Fruit fly (Drosophila melanogaster): ENCODE measurements around the gene CG32447.

Gene CG32447

DNA sequence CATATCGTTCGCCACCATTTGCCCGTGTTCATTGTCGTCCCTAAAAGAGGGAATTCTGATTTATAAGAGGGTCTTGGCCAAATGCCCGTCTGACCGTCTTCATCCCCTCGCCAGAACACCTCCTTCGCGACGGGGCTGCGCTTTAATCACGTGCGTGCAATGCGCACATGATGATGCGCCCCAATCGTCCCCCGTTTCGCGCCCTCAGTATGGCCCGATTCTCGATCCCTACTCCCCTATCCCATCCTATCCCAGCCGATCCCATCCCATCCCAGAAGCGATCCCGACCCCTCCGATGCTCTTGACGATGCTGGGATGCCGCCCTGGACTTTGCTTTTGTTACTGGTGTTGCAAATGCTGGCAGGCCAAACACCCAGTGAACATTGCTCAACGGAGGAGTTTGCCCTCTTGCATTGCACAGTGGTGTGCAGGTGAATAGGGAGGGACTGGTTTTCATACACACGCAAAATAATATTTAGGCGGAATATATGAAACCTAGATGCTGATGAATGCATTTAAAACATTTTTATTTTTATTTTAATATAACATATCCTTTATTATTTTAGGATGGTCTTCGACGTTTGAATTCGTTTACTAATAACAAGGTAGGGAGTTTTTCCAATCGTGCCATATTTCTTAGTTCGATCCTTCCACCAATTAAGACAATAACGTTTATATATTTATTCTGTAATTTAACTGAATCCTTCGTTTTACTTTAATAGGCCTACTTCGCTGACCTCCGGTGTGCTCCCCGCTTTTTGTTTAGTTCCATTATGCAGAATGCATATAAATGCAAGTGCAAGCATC, 3.8 kb upstream of the CG32447 start (continued):
- TF ChIP-seq Eip75B (GFP tag; optimal IDR thresholded peaks at IDR 0.05) (peak; percentile 51), fkh (GFP tag; optimal IDR thresholded peaks at IDR 0.05) (no peak), Ets96B (tag; optimal IDR thresholded peaks at IDR 0.05) (peak; percentile 88), eg (GFP tag; IDR thresholded peaks at IDR 0.05) (0 out of 3 replicates have a peak, but pooled peaks have one; percentile 21), CG10669 (GFP tag; optimal IDR thresholded peaks at IDR 0.05) (peak; percentile 85), CG11902 (GFP tag; optimal IDR thresholded peaks at IDR 0.05) (peak; percentile 63), Hr4 (GFP tag; optimal IDR thresholded peaks at IDR 0.05) (peak; percentile 70), Sox14 (GFP tag; optimal IDR thresholded peaks at IDR 0.05) (peak; percentile 73), fd59A (GFP tag; optimal IDR thresholded peaks at IDR 0.05) (peak; percentile 89), Met (GFP tag; optimal IDR thresholded peaks at IDR 0.05) (peak; percentile 82), CG7368 (GFP tag; optimal IDR thresholded peaks at IDR 0.05) (peak; percentile 58), Eip93F (GFP tag; optimal IDR thresholded peaks at IDR 0.05) (peak; percentile 67), ss (GFP tag; optimal IDR thresholded peaks at IDR 0.05) (peak; percentile 78 to 90), CG6854 (GFP tag; optimal IDR thresholded peaks at IDR 0.05) (peak; percentile 21), CG3919 (GFP tag; optimal IDR thresholded peaks at IDR 0.05) (peak; percentile 85), Sox102F (GFP tag; optimal IDR thresholded peaks at IDR 0.05) (peak; percentile 77), CG3032 (tag; optimal IDR thresholded peaks at IDR 0.05) (peak; percentile 88), Lpt (GFP tag; optimal IDR thresholded peaks at IDR 0.05) (peak; percentile 63), Ets21C (GFP tag; optimal IDR thresholded peaks at IDR 0.05) (peak; percentile 54), CG34406 (GFP tag; optimal IDR thresholded peaks at IDR 0.05) (peak; percentile 85), OdsH (GFP tag; optimal IDR thresholded peaks at IDR 0.05) (peak; percentile 84), dsx (GFP tag; optimal IDR thresholded peaks at IDR 0.05; ENCODE audit: poor library complexity, severe bottlenecking) (peak; percentile 81), net (GFP tag; optimal IDR thresholded peaks at IDR 0.05) (peak; percentile 84)

DNA sequence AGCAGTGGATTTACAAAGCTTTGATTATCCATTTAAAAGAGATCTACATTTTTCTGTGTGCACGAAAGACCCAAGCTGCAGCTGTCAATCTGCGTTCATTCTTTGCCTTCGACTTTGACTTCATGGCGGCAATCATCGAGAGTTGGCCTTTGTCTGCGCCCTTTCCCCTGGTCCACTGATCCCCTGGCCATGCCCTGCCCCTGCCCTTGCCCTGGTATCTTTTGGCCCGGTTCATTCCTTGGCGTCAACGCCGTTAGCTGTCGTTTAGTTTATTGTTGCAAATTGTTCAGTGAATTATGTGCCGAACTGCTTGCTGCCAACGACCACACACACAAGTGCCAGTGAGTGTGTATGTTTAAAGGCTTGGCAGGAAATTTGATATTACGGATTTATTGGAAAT, 5.2 kb downstream of the CG32447 start:
- TF ChIP-seq CG6792 (GFP tag; optimal IDR thresholded peaks at IDR 0.05) (no peak), CG8119 (GFP tag; IDR thresholded peaks at IDR 0.05) (no peak), svp (GFP tag) (peak; percentile 40)

DNA sequence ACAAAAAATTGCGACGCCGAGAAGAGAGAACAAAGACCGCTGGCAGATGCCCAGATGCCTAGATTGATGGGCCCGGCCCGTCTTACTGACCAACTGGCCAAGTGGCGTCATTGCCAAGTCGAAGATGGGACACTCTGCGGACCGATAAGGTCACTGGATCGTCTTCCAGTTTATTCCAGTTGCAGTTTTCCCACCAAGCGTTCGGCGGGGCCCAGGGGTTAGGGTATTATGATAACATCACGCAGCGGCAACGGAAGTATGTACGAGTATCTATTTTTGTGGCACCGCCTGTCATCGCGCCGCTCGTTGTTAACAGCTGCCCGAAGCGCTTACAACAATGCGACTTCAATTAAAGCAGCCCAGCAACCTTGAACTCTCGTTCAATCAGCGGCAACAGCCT, 6.1 kb downstream of the CG32447 start:
- no peak for TF ChIP-seq CG11902 (GFP tag; optimal IDR thresholded peaks at IDR 0.05)
- 0 out of 3 replicates have a peak, but pooled peaks have one; percentile 12 for TF ChIP-seq CG6163 (GFP tag; IDR thresholded peaks at IDR 0.05)

DNA sequence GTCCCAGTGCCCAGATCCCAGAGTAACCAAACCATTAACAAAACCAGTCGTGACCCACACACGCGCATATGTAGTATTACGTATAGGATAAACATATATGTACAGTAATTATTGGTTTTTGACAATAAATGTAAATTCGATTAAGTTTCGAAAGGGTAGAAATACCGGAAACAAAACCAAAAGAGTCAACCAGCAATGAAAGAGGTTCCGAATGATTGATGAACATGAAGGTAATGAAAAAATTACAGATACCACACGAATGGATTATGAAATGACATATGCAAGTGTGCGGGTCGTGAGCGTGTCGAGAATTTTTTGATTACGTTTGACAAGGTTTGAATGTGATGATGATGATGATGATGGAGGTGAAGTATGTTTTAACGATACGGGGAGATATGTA, 11.5 kb downstream of the CG32447 start:
- no peak for TF ChIP-seq ss (GFP tag; optimal IDR thresholded peaks at IDR 0.05)
- no peak for TF ChIP-seq dac (GFP tag; optimal IDR thresholded peaks at IDR 0.05)
- no peak for TF ChIP-seq salr (GFP tag; optimal IDR thresholded peaks at IDR 0.05)
- no peak for TF ChIP-seq CG10669 (GFP tag; optimal IDR thresholded peaks at IDR 0.05)
- no peak for TF ChIP-seq topi (GFP tag; optimal IDR thresholded peaks at IDR 0.05)
- TF ChIP-seq net (GFP tag; optimal IDR thresholded peaks at IDR 0.05) = no peak
- TF ChIP-seq Sox102F (GFP tag; optimal IDR thresholded peaks at IDR 0.05) = no peak
- TF ChIP-seq cyc (GFP tag; optimal IDR thresholded peaks at IDR 0.05) = no peak
- TF ChIP-seq CG8632 (GFP tag; optimal IDR thresholded peaks at IDR 0.05) = no peak
- no peak for TF ChIP-seq achi (GFP tag; optimal IDR thresholded peaks at IDR 0.05)
- TF ChIP-seq CG16779 (tag; optimal IDR thresholded peaks at IDR 0.05) = no peak
- no peak for TF ChIP-seq CG9139 (GFP tag; optimal IDR thresholded peaks at IDR 0.05)
- no peak for TF ChIP-seq CG6854 (GFP tag; optimal IDR thresholded peaks at IDR 0.05)
- no peak for TF ChIP-seq CG7368 (GFP tag; optimal IDR thresholded peaks at IDR 0.05)
- TF ChIP-seq CG1621 (tag; optimal IDR thresholded peaks at IDR 0.05) = no peak
- no peak for TF ChIP-seq CG15336 (GFP tag; IDR thresholded peaks at IDR 0.05)
- no peak for TF ChIP-seq Hr39 (GFP tag; optimal IDR thresholded peaks at IDR 0.05)
